Fruit fly (Drosophila melanogaster): Measurements from ENCODE around the gene CG9981.
A peak's percentile ranks its signal among the peaks of the same experiment; 100 is the strongest.

CG9981 gene

DNA sequence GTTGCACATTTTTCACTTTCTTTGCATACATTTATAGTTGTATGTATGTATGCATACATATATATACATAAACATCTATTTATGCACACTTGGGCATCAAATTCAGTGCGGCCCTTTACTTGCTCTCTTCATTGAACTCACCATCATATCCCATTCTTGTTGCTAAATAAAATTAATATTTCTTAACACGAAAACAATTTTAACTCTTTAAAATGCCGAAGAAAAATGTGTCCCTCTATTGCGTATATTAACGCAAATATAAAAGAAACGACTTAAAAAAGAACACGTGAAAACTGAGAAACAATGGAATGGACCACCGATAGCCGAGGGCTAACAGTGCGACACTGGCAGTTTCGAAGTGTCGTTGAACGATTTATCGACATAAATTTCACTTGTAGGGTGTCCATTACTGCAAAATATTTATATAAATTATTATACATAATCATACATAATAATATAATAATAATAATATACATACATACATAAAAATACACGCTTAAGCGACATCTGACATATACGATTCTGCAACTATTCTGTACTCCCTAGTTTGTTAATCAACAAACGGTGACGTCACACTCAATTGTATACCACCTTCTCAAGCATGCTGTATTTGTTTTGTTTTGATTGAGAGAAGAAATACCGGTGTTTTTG, 46.1 kb downstream of the CG9981 start, which contains the start of the genes U2af50 and PIG-Q (continued):
- peak; percentile 82 for TF ChIP-seq kah (GFP tag; optimal IDR thresholded peaks at IDR 0.05)
- TF ChIP-seq Tbp (GFP tag; optimal IDR thresholded peaks at IDR 0.05), result no peak
- TF ChIP-seq Rx (GFP tag; IDR thresholded peaks at IDR 0.05), result no peak; the same call in 1 of the 2 replicates
- TF ChIP-seq twi (tag; optimal IDR thresholded peaks at IDR 0.05), result peak; percentile 89
- peak; percentile 30 for TF ChIP-seq Elba2 (GFP tag; optimal IDR thresholded peaks at IDR 0.05)
- TF ChIP-seq CG8944 (GFP tag; optimal IDR thresholded peaks at IDR 0.05), result peak; percentile 65
- peak; percentile 1 for TF ChIP-seq zf30C (GFP tag; optimal IDR thresholded peaks at IDR 0.05)
- TF ChIP-seq Hsf (GFP tag; optimal IDR thresholded peaks at IDR 0.05), result peak; percentile 75
- peak; percentile 81 for TF ChIP-seq CG3407 (GFP tag; optimal IDR thresholded peaks at IDR 0.05)
- peak in 1 of 2 experiments; percentile 48 for TF ChIP-seq crp (GFP tag; optimal IDR thresholded peaks at IDR 0.05)
- TF ChIP-seq Xrp1 (GFP tag; IDR thresholded peaks at IDR 0.05), result peak; percentile 95
- TF ChIP-seq CG17361 (GFP tag; IDR thresholded peaks at IDR 0.05), result peak; percentile 97
- no peak for TF ChIP-seq Hr39 (optimal IDR thresholded peaks at IDR 0.05)
- peak; percentile 2 for TF ChIP-seq CG1792 (GFP tag; optimal IDR thresholded peaks at IDR 0.05)
- TF ChIP-seq CG3995 (GFP tag; optimal IDR thresholded peaks at IDR 0.05), result peak; percentile 14
- peak; percentile 83 for TF ChIP-seq onecut (GFP tag; IDR thresholded peaks at IDR 0.05)
- TF ChIP-seq CG2678 (tag; optimal IDR thresholded peaks at IDR 0.05), result peak; percentile 95
- peak; percentile 87 for TF ChIP-seq CG10267 (tag; optimal IDR thresholded peaks at IDR 0.05)
- no peak for TF ChIP-seq Sin3A (optimal IDR thresholded peaks at IDR 0.05)
- no peak for TF ChIP-seq Nf-YB (GFP tag; optimal IDR thresholded peaks at IDR 0.05)
- peak; percentile 79 for TF ChIP-seq Nf-YA (GFP tag; IDR thresholded peaks at IDR 0.05)
- TF ChIP-seq CG18262 (tag; optimal IDR thresholded peaks at IDR 0.05), result peak; percentile 95
- peak; percentile 55 for TF ChIP-seq pum (GFP tag; optimal IDR thresholded peaks at IDR 0.05)
- peak; percentile 89 for TF ChIP-seq B-H2 (GFP tag; optimal IDR thresholded peaks at IDR 0.05)
- no peak for TF ChIP-seq Bdp1 (GFP tag; optimal IDR thresholded peaks at IDR 0.05)
- TF ChIP-seq sob (GFP tag; IDR thresholded peaks at IDR 0.05), result peak; percentile 94
- TF ChIP-seq PHDP (tag; optimal IDR thresholded peaks at IDR 0.05), result peak; percentile 95
- TF ChIP-seq pros (GFP tag; optimal IDR thresholded peaks at IDR 0.05), result peak; percentile 18
- TF ChIP-seq sima (GFP tag; optimal IDR thresholded peaks at IDR 0.05), result no peak
- peak; percentile 95 for TF ChIP-seq CG15269 (tag; optimal IDR thresholded peaks at IDR 0.05)
- no peak for TF ChIP-seq pb (GFP tag; optimal IDR thresholded peaks at IDR 0.05)
- TF ChIP-seq CG31388 (GFP tag; optimal IDR thresholded peaks at IDR 0.05), result peak; percentile 76
- TF ChIP-seq CG7372 (GFP tag; IDR thresholded peaks at IDR 0.05), result peak; percentile 91
- peak; percentile 43 for TF ChIP-seq tx (GFP tag; optimal IDR thresholded peaks at IDR 0.05)
- TF ChIP-seq C15 (GFP tag; IDR thresholded peaks at IDR 0.05), result peak; percentile 73; the same call in 1 of the 3 replicates
- TF ChIP-seq crc (GFP tag; optimal IDR thresholded peaks at IDR 0.05), result no peak
- peak; percentile 92 for TF ChIP-seq CG10979 (tag; optimal IDR thresholded peaks at IDR 0.05)
- TF ChIP-seq Pdp1 (GFP tag; optimal IDR thresholded peaks at IDR 0.05), result peak; percentile 52 to 53
- TF ChIP-seq gem (tag; optimal IDR thresholded peaks at IDR 0.05), result peak; percentile 97
- no peak for TF ChIP-seq hb (GFP tag; IDR thresholded peaks at IDR 0.05; ENCODE audit: partially characterized antibody)
- TF ChIP-seq caup (GFP tag; optimal IDR thresholded peaks at IDR 0.05; ENCODE audit: severe bottlenecking), result peak; percentile 89
- TF ChIP-seq CG6272 (GFP tag; IDR thresholded peaks at IDR 0.05), result no peak
- no peak; the same call in 1 of the 2 replicates for TF ChIP-seq CG4730 (GFP tag; IDR thresholded peaks at IDR 0.05)
- no peak; the same call in none of the 3 replicates for TF ChIP-seq ci (GFP tag; IDR thresholded peaks at IDR 0.05)
- peak; percentile 12 to 68 for TF ChIP-seq chif (GFP tag; optimal IDR thresholded peaks at IDR 0.05)
- peak; percentile 95 for TF ChIP-seq grau (tag; optimal IDR thresholded peaks at IDR 0.05)
- TF ChIP-seq lov (optimal IDR thresholded peaks at IDR 0.05), result no peak
- no peak; the same call in 2 of the 3 replicates for TF ChIP-seq lov (GFP tag; IDR thresholded peaks at IDR 0.05)
- peak; percentile 71 for TF ChIP-seq CG4707 (GFP tag; optimal IDR thresholded peaks at IDR 0.05)
- TF ChIP-seq Stat92E (GFP tag; optimal IDR thresholded peaks at IDR 0.05), result peak in 1 of 3 experiments; percentile 44
